Worm (Caenorhabditis elegans): Measurements from ENCODE around the gene clec-83.
A peak's percentile ranks its signal among the peaks of the same experiment; 100 is the strongest.

The clec-83 gene

DNA sequence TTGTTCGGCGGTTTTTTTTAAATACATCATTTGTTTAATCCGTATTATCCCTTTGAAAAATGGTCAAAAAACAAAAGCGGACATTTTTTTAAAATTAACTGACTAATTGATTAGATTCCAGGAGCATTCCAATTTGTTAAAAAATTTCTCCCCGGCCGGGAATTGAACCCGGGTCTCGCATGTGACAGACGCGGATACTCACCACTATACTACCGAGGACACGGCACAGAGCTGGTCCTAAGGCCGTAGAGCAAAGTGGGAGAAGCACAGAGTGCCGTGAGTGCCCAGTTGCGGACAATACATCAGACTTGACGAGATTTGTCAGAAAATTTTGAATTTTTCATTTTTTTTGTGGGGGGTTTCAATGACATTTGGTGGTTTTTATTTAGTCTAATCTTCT is 40.3 kb downstream of the clec-83 start (continued):
- TF ChIP-seq ceh-27 (GFP tag; optimal IDR thresholded peaks at IDR 0.05): no peak
- TF ChIP-seq ceh-79 (tag; optimal IDR thresholded peaks at IDR 0.05): no peak
- peak in 1 of 2 experiments; percentile 78 for TF ChIP-seq rec-8 (tag; optimal IDR thresholded peaks at IDR 0.05)
- TF ChIP-seq sptf-2 (GFP tag; optimal IDR thresholded peaks at IDR 0.05): no peak
- peak; percentile 94 for TF ChIP-seq tbp1 (GFP tag; optimal IDR thresholded peaks at IDR 0.05)
- no peak for TF ChIP-seq ets-4 (GFP tag; optimal IDR thresholded peaks at IDR 0.05)
- peak; percentile 11 for TF ChIP-seq attf-5 (GFP tag; optimal IDR thresholded peaks at IDR 0.05)
- TF ChIP-seq lin-54 (GFP tag; optimal IDR thresholded peaks at IDR 0.05): peak; percentile 29
- no peak for TF ChIP-seq Y95B8A.8 (GFP tag; IDR thresholded peaks at IDR 0.05)
- no peak for TF ChIP-seq K12H6.12 (tag; optimal IDR thresholded peaks at IDR 0.05)
- TF ChIP-seq hrde-1 (tag; optimal IDR thresholded peaks at IDR 0.05; ENCODE audit: borderline replicate concordance): peak; percentile 27
- no peak for TF ChIP-seq F57C9.4 (tag; optimal IDR thresholded peaks at IDR 0.05)
- TF ChIP-seq dpff-1 (tag; optimal IDR thresholded peaks at IDR 0.05): no peak
- TF ChIP-seq lin-35 (GFP tag; optimal IDR thresholded peaks at IDR 0.05): peak in 1 of 3 experiments; percentile 27
- TF ChIP-seq mes-4 (tag; optimal IDR thresholded peaks at IDR 0.05): no peak
- 0 out of 2 replicates have a peak, but pooled peaks have one; percentile 28 for TF ChIP-seq K11D2.4 (GFP tag; IDR thresholded peaks at IDR 0.05)
- no peak for TF ChIP-seq hlh-26 (GFP tag; conservative IDR thresholded peaks at IDR 0.05)
- peak; percentile 71 for TF ChIP-seq die-1 (tag; optimal IDR thresholded peaks at IDR 0.05)
- peak; percentile 80 for TF ChIP-seq snpc-3.4 (tag; optimal IDR thresholded peaks at IDR 0.05)
- TF ChIP-seq F49E8.2 (tag; optimal IDR thresholded peaks at IDR 0.05; ENCODE audit: insufficient read depth): peak; percentile 68
- TF ChIP-seq aptf-3 (GFP tag; IDR thresholded peaks at IDR 0.05): no peak
- TF ChIP-seq repo-1 (tag; optimal IDR thresholded peaks at IDR 0.05): no peak
- no peak for TF ChIP-seq nfya-2 (GFP tag; IDR thresholded peaks at IDR 0.05)
- TF ChIP-seq mxl-1 (tag; optimal IDR thresholded peaks at IDR 0.05): peak; percentile 56
- TF ChIP-seq unc-62 (GFP tag; optimal IDR thresholded peaks at IDR 0.05): no peak
- TF ChIP-seq hlh-12 (tag; optimal IDR thresholded peaks at IDR 0.05): no peak
- TF ChIP-seq ccch-3 (GFP tag; optimal IDR thresholded peaks at IDR 0.05): no peak
- no peak for TF ChIP-seq nhr-27 (tag; optimal IDR thresholded peaks at IDR 0.05)
- TF ChIP-seq aptf-2 (GFP tag; conservative IDR thresholded peaks at IDR 0.05): no peak
- TF ChIP-seq let-526 (GFP tag; IDR thresholded peaks at IDR 0.05): no peak
- TF ChIP-seq F55B11.4 (tag; optimal IDR thresholded peaks at IDR 0.05; ENCODE audit: borderline replicate concordance, insufficient read depth): no peak
- TF ChIP-seq ceh-91 (GFP tag; IDR thresholded peaks at IDR 0.05): no peak
- no peak for TF ChIP-seq B0019.2 (GFP tag; conservative IDR thresholded peaks at IDR 0.05)

DNA sequence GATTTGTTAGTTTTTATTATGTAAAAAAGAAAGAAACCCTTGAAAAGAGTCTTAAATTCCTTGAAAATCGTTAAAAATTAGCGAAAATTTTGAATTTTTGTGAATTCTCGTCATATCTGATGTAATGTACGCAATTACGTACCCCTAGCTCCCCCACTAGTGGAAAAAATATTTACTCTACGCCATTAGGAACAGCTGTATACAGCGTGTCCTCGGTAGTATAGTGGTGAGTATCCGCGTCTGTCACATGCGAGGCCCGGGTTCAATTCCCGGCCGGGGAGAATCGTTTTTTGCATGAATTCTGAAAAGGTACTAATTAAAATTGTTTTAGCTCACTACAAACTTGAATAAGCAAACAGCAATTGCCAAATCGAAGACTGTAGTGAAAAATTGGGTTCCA is 41.4 kb downstream of the clec-83 start:
- TF ChIP-seq rpc-1 (optimal IDR thresholded peaks at IDR 0.05) (peak; percentile 22), rpc-1 (tag; optimal IDR thresholded peaks at IDR 0.05) (peak; percentile 60), sea-2 (GFP tag; IDR thresholded peaks at IDR 0.05) (no peak), madf-8 (GFP tag; conservative IDR thresholded peaks at IDR 0.05) (no peak), attf-3 (GFP tag; conservative IDR thresholded peaks at IDR 0.05) (no peak), ztf-18 (tag; optimal IDR thresholded peaks at IDR 0.05) (no peak), ceh-40 (GFP tag; IDR thresholded peaks at IDR 0.05) (no peak), tbp1 (GFP tag; optimal IDR thresholded peaks at IDR 0.05) (peak; percentile 79), ztf-6 (GFP tag; IDR thresholded peaks at IDR 0.05) (no peak), hlh-12 (tag; optimal IDR thresholded peaks at IDR 0.05) (no peak), athp-1 (tag; optimal IDR thresholded peaks at IDR 0.05) (no peak), ztf-25 (GFP tag; IDR thresholded peaks at IDR 0.05) (0 out of 2 replicates have a peak, but pooled peaks have one; percentile 19)
